Worm (Caenorhabditis elegans) whole organism, midembryonic: ENCODE data around the gene F45D3.4.

Experiments used
- med-1 ChIP-seq: sonication (generic microtip); optimal IDR thresholded peaks from 2 replicates; lab custom pipeline; 2017; ENCODE audit warnings: missing genetic modification characterization, mild to moderate bottlenecking, missing compliant biosample characterization, antibody characterized with exemption, missing genetic modification reagents; ENCODE audit not compliant: insufficient read depth
- tab-1 ChIP-seq: fragments of 200-800 bp; sonication (Bioruptor generic); IDR thresholded peaks from 2 replicates; pipeline ENCODE4 v1.3.6; 2022; ENCODE audit warnings: missing genetic modification characterization, missing compliant biosample characterization
- ztf-29 ChIP-seq: fragments of 200-800 bp; sonication (Bioruptor generic); IDR thresholded peaks from 2 replicates; pipeline ENCODE4 v1.3.6; 2022; ENCODE audit warnings: missing genetic modification reagents, missing genetic modification characterization, missing compliant biosample characterization

DNA sequence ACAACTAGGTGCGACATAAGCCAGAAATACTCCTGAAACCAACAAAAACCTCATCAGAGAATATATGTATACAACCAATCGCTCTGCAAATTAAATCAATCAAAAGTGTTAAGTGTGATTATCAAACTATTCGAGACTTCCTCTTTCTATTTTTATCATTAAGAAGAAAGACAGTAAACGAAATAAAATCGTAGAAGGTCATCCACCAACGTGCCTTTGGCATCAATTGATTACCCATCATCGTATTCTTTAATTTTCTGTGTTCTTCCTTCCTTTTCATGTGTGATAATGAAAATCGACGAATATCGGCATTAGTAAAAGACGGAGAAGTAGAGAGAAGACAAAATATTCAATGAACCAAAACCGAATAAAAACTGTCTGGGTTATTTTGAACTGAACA, 41.0 kb downstream of the F45D3.4 start:
- no peak for TF ChIP-seq ztf-29 (GFP tag; lab: Robert Waterston, UW)
- TF ChIP-seq med-1 (GFP tag; lab: Kevin White, UChicago) = no peak
- no peak for TF ChIP-seq tab-1
